Fruit fly (Drosophila melanogaster): Measurements from ENCODE around the gene Hsc70-2.
A peak's percentile ranks its signal among the peaks of the same experiment; 100 is the strongest.

Gene Hsc70-2

DNA sequence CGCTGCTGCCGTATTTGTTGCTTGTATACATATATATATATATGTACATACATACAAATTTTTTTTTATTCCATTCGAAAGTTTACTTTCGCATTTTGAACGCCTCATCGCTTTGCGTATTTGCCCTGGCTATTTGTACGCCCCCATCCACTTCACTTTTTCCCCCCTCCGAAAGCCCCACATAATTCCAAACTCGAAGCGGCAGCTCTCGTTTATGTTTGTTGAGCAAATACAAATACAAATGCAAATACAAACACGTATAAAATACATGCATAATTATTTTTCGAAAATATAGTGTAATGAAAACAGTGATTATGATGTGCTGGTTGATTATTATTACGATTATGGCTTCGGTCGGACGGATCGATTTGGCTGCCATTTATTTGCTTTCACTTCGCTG is 23.5 kb downstream of the Hsc70-2 start (continued):
- no peak for TF ChIP-seq CG10565 (GFP tag; optimal IDR thresholded peaks at IDR 0.05)
- peak; percentile 42; the same call in 1 of the 3 replicates for TF ChIP-seq Optix (GFP tag; IDR thresholded peaks at IDR 0.05)
- peak; percentile 92 for TF ChIP-seq CG33557 (GFP tag; optimal IDR thresholded peaks at IDR 0.05)
- peak; percentile 99 for TF ChIP-seq Asciz (GFP tag; optimal IDR thresholded peaks at IDR 0.05)
- peak; percentile 98 for TF ChIP-seq sens (GFP tag)
- no peak for TF ChIP-seq pita (GFP tag; optimal IDR thresholded peaks at IDR 0.05)
- peak; percentile 98 for TF ChIP-seq CG17359 (tag; optimal IDR thresholded peaks at IDR 0.05)
- TF ChIP-seq hb (GFP tag; IDR thresholded peaks at IDR 0.05; ENCODE audit: partially characterized antibody), result no peak
- no peak for TF ChIP-seq pros (GFP tag; optimal IDR thresholded peaks at IDR 0.05)
- TF ChIP-seq pho (GFP tag; optimal IDR thresholded peaks at IDR 0.05), result peak; percentile 16
- peak; percentile 81 for TF ChIP-seq CG6654 (GFP tag; optimal IDR thresholded peaks at IDR 0.05)
- peak; percentile 67 for TF ChIP-seq CG2116 (GFP tag; optimal IDR thresholded peaks at IDR 0.05)
- peak; percentile 93 for TF ChIP-seq CG2202 (tag; optimal IDR thresholded peaks at IDR 0.05)
- TF ChIP-seq CG17361 (GFP tag; IDR thresholded peaks at IDR 0.05), result peak; percentile 90
- no peak for TF ChIP-seq CG42726 (GFP tag; IDR thresholded peaks at IDR 0.05; ENCODE audit: partially characterized antibody)
- peak; percentile 64 for TF ChIP-seq CG11247 (GFP tag; IDR thresholded peaks at IDR 0.05)
- peak; percentile 87 for TF ChIP-seq trem (tag; optimal IDR thresholded peaks at IDR 0.05)
- peak; percentile 49 for TF ChIP-seq CG6765 (GFP tag; optimal IDR thresholded peaks at IDR 0.05)
- peak; percentile 96 for TF ChIP-seq Sox102F (GFP tag; optimal IDR thresholded peaks at IDR 0.05)
- TF ChIP-seq Atf3 (GFP tag; optimal IDR thresholded peaks at IDR 0.05), result peak; percentile 44
- no peak for TF ChIP-seq inv (GFP tag; IDR thresholded peaks at IDR 0.05; ENCODE audit: partially characterized antibody)
- no peak for TF ChIP-seq CG8765 (GFP tag; IDR thresholded peaks at IDR 0.05)
- TF ChIP-seq lola (GFP tag; optimal IDR thresholded peaks at IDR 0.05), result peak in 1 of 3 experiments; percentile 87
- TF ChIP-seq CG15269 (tag; optimal IDR thresholded peaks at IDR 0.05), result no peak
- TF ChIP-seq CG32767 (GFP tag; IDR thresholded peaks at IDR 0.05), result peak; percentile 38; the same call in 1 of the 2 replicates
- TF ChIP-seq gsb (GFP tag; IDR thresholded peaks at IDR 0.05), result peak; percentile 42; the same call in 1 of the 2 replicates
- TF ChIP-seq pzg (GFP tag; optimal IDR thresholded peaks at IDR 0.05), result no peak
- no peak for TF ChIP-seq sc (optimal IDR thresholded peaks at IDR 0.05)
- TF ChIP-seq sc (GFP tag; optimal IDR thresholded peaks at IDR 0.05), result peak; percentile 93
- peak; percentile 51 for TF ChIP-seq CG10366 (GFP tag; IDR thresholded peaks at IDR 0.05)
- TF ChIP-seq Elba2 (GFP tag; optimal IDR thresholded peaks at IDR 0.05), result no peak
- TF ChIP-seq CG5180 (GFP tag; optimal IDR thresholded peaks at IDR 0.05), result peak; percentile 88
- TF ChIP-seq stwl (tag; optimal IDR thresholded peaks at IDR 0.05), result no peak
- TF ChIP-seq ham (GFP tag; IDR thresholded peaks at IDR 0.05), result no peak
- no peak for TF ChIP-seq twi (tag; optimal IDR thresholded peaks at IDR 0.05)
- TF ChIP-seq CG11093 (GFP tag; IDR thresholded peaks at IDR 0.05), result peak; percentile 13; the same call in 1 of the 3 replicates
- no peak for TF ChIP-seq CG8478 (optimal IDR thresholded peaks at IDR 0.05)
- TF ChIP-seq eyg (GFP tag; optimal IDR thresholded peaks at IDR 0.05), result peak; percentile 66
- TF ChIP-seq Stat92E (GFP tag; optimal IDR thresholded peaks at IDR 0.05), result peak in 1 of 3 experiments; percentile 7
- peak; percentile 62 for TF ChIP-seq crc (GFP tag; optimal IDR thresholded peaks at IDR 0.05)
- TF ChIP-seq CG34224 (GFP tag; IDR thresholded peaks at IDR 0.05; ENCODE audit: partially characterized antibody), result no peak
- TF ChIP-seq zfh1 (GFP tag; IDR thresholded peaks at IDR 0.05), result peak; percentile 80
- no peak for TF ChIP-seq prd (optimal IDR thresholded peaks at IDR 0.05)
- TF ChIP-seq prd (GFP tag; IDR thresholded peaks at IDR 0.05), result no peak
- peak; percentile 56 for TF ChIP-seq ERR (GFP tag; optimal IDR thresholded peaks at IDR 0.05)
- TF ChIP-seq CG3726 (GFP tag; IDR thresholded peaks at IDR 0.05), result no peak
- TF ChIP-seq Pdp1 (GFP tag; optimal IDR thresholded peaks at IDR 0.05), result peak; percentile 52 to 71
- TF ChIP-seq CG13287 (GFP tag; IDR thresholded peaks at IDR 0.05; ENCODE audit: partially characterized antibody), result no peak
- TF ChIP-seq Bgb (GFP tag; IDR thresholded peaks at IDR 0.05; ENCODE audit: partially characterized antibody), result no peak
- TF ChIP-seq pan (optimal IDR thresholded peaks at IDR 0.05), result no peak
- TF ChIP-seq pan (GFP tag; optimal IDR thresholded peaks at IDR 0.05 in 1 of 2, IDR thresholded peaks at IDR 0.05 in 1 of 2), result peak in 1 of 2 experiments; percentile 65

All from whole organism, embryonic.